Fruit fly (Drosophila melanogaster): ENCODE measurements around the gene Wdr92.
"Not testable (repeated sequence)": the region's sequence is repeated elsewhere in the genome, so short reads cannot be mapped to it uniquely, and the experiment has no call there.

The Wdr92 gene

dm6 chr3L:17907609-17908160 lies at the start of gene Wdr92, which contains the start of gene Prestin (continued):
- TF ChIP-seq CG7368 (GFP tag; optimal IDR thresholded peaks at IDR 0.05) (peak; percentile 31), CG1621 (tag; optimal IDR thresholded peaks at IDR 0.05) (no peak), CG11294 (GFP tag; IDR thresholded peaks at IDR 0.05) (no peak), CG8632 (GFP tag; optimal IDR thresholded peaks at IDR 0.05) (no peak), Sox14 (GFP tag; optimal IDR thresholded peaks at IDR 0.05) (peak; percentile 52), CG11902 (GFP tag; optimal IDR thresholded peaks at IDR 0.05) (no peak), OdsH (GFP tag; optimal IDR thresholded peaks at IDR 0.05) (peak; percentile 8), CG6792 (GFP tag; optimal IDR thresholded peaks at IDR 0.05) (no peak)

dm6 chr3L:17858174-17858573 lies 49.8 kb upstream of the Wdr92 start, which contains the start of gene CG34002:
TSS of gene CG34002 (plus strand) at chr3L:17858474.
- TF ChIP-seq CG34406 (GFP tag; optimal IDR thresholded peaks at IDR 0.05); dsx (GFP tag; optimal IDR thresholded peaks at IDR 0.05; ENCODE audit: poor library complexity, severe bottlenecking); Eip75B (GFP tag; optimal IDR thresholded peaks at IDR 0.05): not testable (repeated sequence)

dm6 chr3L:17878781-17879360 lies 29.1 kb upstream of the Wdr92 start, which contains the start of gene CG7408:
TSS of gene CG7408 (plus strand) at chr3L:17879096.
- no peak for TF ChIP-seq CG6792 (GFP tag; optimal IDR thresholded peaks at IDR 0.05)
- TF ChIP-seq CG9139 (GFP tag; optimal IDR thresholded peaks at IDR 0.05): no peak
- TF ChIP-seq Lpt (GFP tag; optimal IDR thresholded peaks at IDR 0.05): peak; percentile 3
- TF ChIP-seq topi (GFP tag; optimal IDR thresholded peaks at IDR 0.05): no peak
- TF ChIP-seq CG1621 (tag; optimal IDR thresholded peaks at IDR 0.05): peak; percentile 85
- peak; percentile 60 for TF ChIP-seq Eip93F (GFP tag; optimal IDR thresholded peaks at IDR 0.05)
- peak; percentile 43 for TF ChIP-seq vri (GFP tag; optimal IDR thresholded peaks at IDR 0.05)
- peak; percentile 88 for TF ChIP-seq dsx (GFP tag; optimal IDR thresholded peaks at IDR 0.05; ENCODE audit: poor library complexity, severe bottlenecking)
- TF ChIP-seq cyc (GFP tag; optimal IDR thresholded peaks at IDR 0.05): no peak
- TF ChIP-seq Sox14 (GFP tag; optimal IDR thresholded peaks at IDR 0.05): no peak
- no peak for TF ChIP-seq CG6163 (GFP tag; IDR thresholded peaks at IDR 0.05)
- no peak for TF ChIP-seq Smox (GFP tag; optimal IDR thresholded peaks at IDR 0.05)
- no peak for TF ChIP-seq net (GFP tag; optimal IDR thresholded peaks at IDR 0.05)
- TF ChIP-seq fkh (GFP tag; optimal IDR thresholded peaks at IDR 0.05): peak; percentile 20

dm6 chr3L:17884276-17884675 lies 23.7 kb upstream of the Wdr92 start, which contains the start of gene CG5506:
TSS of gene CG5506 (minus strand) at chr3L:17884376.
- no peak for TF ChIP-seq lz (GFP tag; optimal IDR thresholded peaks at IDR 0.05)
- TF ChIP-seq vri (GFP tag; optimal IDR thresholded peaks at IDR 0.05): peak; percentile 37

dm6 chr3L:17886545-17886944 lies 21.4 kb upstream of the Wdr92 start, which contains the start of gene CG16775:
TSS of gene CG16775 (minus strand) at chr3L:17886645.
- TF ChIP-seq Sox14 (GFP tag; optimal IDR thresholded peaks at IDR 0.05): no peak
- TF ChIP-seq CG10631 (GFP tag; optimal IDR thresholded peaks at IDR 0.05): no peak
- no peak for TF ChIP-seq CG6854 (GFP tag; optimal IDR thresholded peaks at IDR 0.05)
- no peak for TF ChIP-seq cyc (GFP tag; optimal IDR thresholded peaks at IDR 0.05)
- TF ChIP-seq net (GFP tag; optimal IDR thresholded peaks at IDR 0.05): no peak
- TF ChIP-seq Hr4 (GFP tag; optimal IDR thresholded peaks at IDR 0.05): no peak
- no peak for TF ChIP-seq CG34406 (GFP tag; optimal IDR thresholded peaks at IDR 0.05)
- TF ChIP-seq lz (GFP tag; optimal IDR thresholded peaks at IDR 0.05): no peak
- no peak for TF ChIP-seq CG8119 (GFP tag; IDR thresholded peaks at IDR 0.05)
- TF ChIP-seq CG10669 (GFP tag; optimal IDR thresholded peaks at IDR 0.05): no peak
- no peak for TF ChIP-seq Ets96B (tag; optimal IDR thresholded peaks at IDR 0.05)
- no peak for TF ChIP-seq fd85E (GFP tag; optimal IDR thresholded peaks at IDR 0.05)
- TF ChIP-seq Eip75B (GFP tag; optimal IDR thresholded peaks at IDR 0.05): no peak
- no peak for TF ChIP-seq OdsH (GFP tag; optimal IDR thresholded peaks at IDR 0.05)
- no peak for TF ChIP-seq Gug (GFP tag; IDR thresholded peaks at IDR 0.05)
- TF ChIP-seq Eip93F (GFP tag; optimal IDR thresholded peaks at IDR 0.05): no peak
- TF ChIP-seq CG7368 (GFP tag; optimal IDR thresholded peaks at IDR 0.05): no peak
- no peak for TF ChIP-seq Hr39 (GFP tag; optimal IDR thresholded peaks at IDR 0.05)
- no peak for TF ChIP-seq fd59A (GFP tag; optimal IDR thresholded peaks at IDR 0.05)

Measured in whole organism, prepupa.